Worm (Caenorhabditis elegans) whole organism, L3 larva: ENCODE measurements around the gene ptr-1.

Experiments used
- R02D3.7 ChIP-seq: fragments of 150-350 bp; optimal IDR thresholded peaks from 2 replicates; lab custom pipeline; 2014; ENCODE audit warnings: missing biosample characterization, missing genetic modification characterization
- aly-2 ChIP-seq: fragments of 150-350 bp; optimal IDR thresholded peaks from 2 replicates; lab custom pipeline; 2014; ENCODE audit warnings: missing biosample characterization, missing genetic modification characterization
- ama-1 ChIP-seq: fragments of 150-350 bp; optimal IDR thresholded peaks from 2 replicates; lab custom pipeline; 2018
- ceh-28 ChIP-seq: fragments of 150-350 bp; optimal IDR thresholded peaks from 2 replicates; lab custom pipeline; 2014; ENCODE audit warnings: missing biosample characterization, missing genetic modification reagents, missing genetic modification characterization
- ceh-9 ChIP-seq: sonication (generic microtip); optimal IDR thresholded peaks from 2 replicates; lab custom pipeline; 2018; ENCODE audit warnings: missing biosample characterization, missing genetic modification characterization
- daf-12 ChIP-seq: fragments of 150-350 bp; optimal IDR thresholded peaks from 2 replicates; lab custom pipeline; 2014; ENCODE audit warnings: missing biosample characterization, missing genetic modification reagents, missing genetic modification characterization
- egl-27 ChIP-seq: sonication (generic microtip); optimal IDR thresholded peaks from 4 replicates; lab custom pipeline; 2017; ENCODE audit warnings: missing biosample characterization, missing genetic modification reagents, missing genetic modification characterization
- elt-1 ChIP-seq: fragments of 150-350 bp; optimal IDR thresholded peaks from 2 replicates; lab custom pipeline; 2014; ENCODE audit warnings: missing biosample characterization, missing genetic modification characterization
- elt-2 ChIP-seq: sonication (generic microtip); optimal IDR thresholded peaks from 2 replicates; lab custom pipeline; 2016; ENCODE audit warnings: missing genetic modification reagents, mild to moderate bottlenecking, missing genetic modification characterization, missing compliant biosample characterization
- elt-3 ChIP-seq, 3 experiments: fragments of 150-350 bp in 1 of 3; sonication (generic microtip) in 2 of 3; optimal IDR thresholded peaks; 2 replicates in 2 of 3; 4 replicates in 1 of 3; lab custom pipeline; 2014 to 2017; ENCODE audit warnings: missing biosample characterization in 3 of 3, missing genetic modification characterization in 3 of 3
- fkh-10 ChIP-seq: sonication (generic microtip); optimal IDR thresholded peaks from 2 replicates; lab custom pipeline; 2017; ENCODE audit warnings: missing biosample characterization, missing genetic modification reagents, missing genetic modification characterization
- fos-1 ChIP-seq: fragments of 150-350 bp; optimal IDR thresholded peaks from 2 replicates; lab custom pipeline; 2014; ENCODE audit warnings: missing biosample characterization, missing genetic modification characterization
- hmg-11 ChIP-seq: sonication (generic microtip); optimal IDR thresholded peaks from 2 replicates; lab custom pipeline; 2016; ENCODE audit warnings: missing genetic modification characterization, missing compliant biosample characterization
- jun-1 ChIP-seq: fragments of 150-350 bp; optimal IDR thresholded peaks from 2 replicates; lab custom pipeline; 2014; ENCODE audit warnings: missing biosample characterization, missing genetic modification reagents, missing genetic modification characterization
- lin-15B ChIP-seq: fragments of 150-350 bp; optimal IDR thresholded peaks from 2 replicates; lab custom pipeline; 2014; ENCODE audit warnings: missing biosample characterization, missing genetic modification characterization
- mdl-1 ChIP-seq: fragments of 150-350 bp; optimal IDR thresholded peaks from 2 replicates; lab custom pipeline; 2014; ENCODE audit warnings: missing biosample characterization, missing genetic modification characterization
- nhr-11 ChIP-seq: fragments of 150-350 bp; optimal IDR thresholded peaks from 2 replicates; lab custom pipeline; 2014; ENCODE audit warnings: missing biosample characterization, missing genetic modification characterization
- nhr-12 ChIP-seq: fragments of 150-350 bp; optimal IDR thresholded peaks from 2 replicates; lab custom pipeline; 2014; ENCODE audit warnings: missing biosample characterization, missing genetic modification characterization
- nhr-23 ChIP-seq: fragments of 150-350 bp; optimal IDR thresholded peaks from 2 replicates; lab custom pipeline; 2014; ENCODE audit warnings: missing biosample characterization, missing genetic modification reagents, missing genetic modification characterization
- nhr-237 ChIP-seq: fragments of 150-350 bp; optimal IDR thresholded peaks from 2 replicates; lab custom pipeline; 2014; ENCODE audit warnings: missing biosample characterization, missing genetic modification characterization
- nhr-25 ChIP-seq: sonication (generic microtip); optimal IDR thresholded peaks from 2 replicates; lab custom pipeline; 2017; ENCODE audit warnings: missing biosample characterization, missing genetic modification characterization
- nhr-43 ChIP-seq: sonication (generic microtip); optimal IDR thresholded peaks from 2 replicates; lab custom pipeline; 2016; ENCODE audit warnings: mild to moderate bottlenecking, missing genetic modification characterization, missing compliant biosample characterization; ENCODE audit not compliant: poor library complexity, severe bottlenecking
- nhr-67 ChIP-seq: fragments of 150-350 bp; optimal IDR thresholded peaks from 2 replicates; lab custom pipeline; 2014; ENCODE audit warnings: missing biosample characterization, missing genetic modification characterization
- nhr-76 ChIP-seq: fragments of 150-350 bp; sonication (generic microtip); optimal IDR thresholded peaks from 5 replicates; lab custom pipeline; 2014; ENCODE audit warnings: missing biosample characterization, missing genetic modification characterization
- nhr-77 ChIP-seq: fragments of 150-350 bp; optimal IDR thresholded peaks from 2 replicates; lab custom pipeline; 2014; ENCODE audit warnings: missing biosample characterization, missing genetic modification characterization
- pha-4 ChIP-seq: fragments of 150-350 bp; optimal IDR thresholded peaks from 2 replicates; lab custom pipeline; 2014; ENCODE audit warnings: missing biosample characterization, missing genetic modification reagents, missing genetic modification characterization
- pqm-1 ChIP-seq: fragments of 150-350 bp; optimal IDR thresholded peaks from 2 replicates; lab custom pipeline; 2017; ENCODE audit warnings: missing biosample characterization, missing genetic modification characterization, inconsistent platforms
- snpc-4 ChIP-seq: fragments of 150-350 bp; optimal IDR thresholded peaks from 2 replicates; lab custom pipeline; 2014; ENCODE audit warnings: missing biosample characterization, missing genetic modification characterization
- tbx-2 ChIP-seq: sonication (generic microtip); optimal IDR thresholded peaks from 2 replicates; lab custom pipeline; 2016; ENCODE audit warnings: mild to moderate bottlenecking, missing genetic modification characterization, missing compliant biosample characterization
- unc-39 ChIP-seq: sonication (generic microtip); optimal IDR thresholded peaks from 4 replicates; lab custom pipeline; 2017; ENCODE audit warnings: missing biosample characterization, missing genetic modification characterization
- unc-62 ChIP-seq: fragments of 150-350 bp; sonication (generic microtip); optimal IDR thresholded peaks from 4 replicates; lab custom pipeline; 2014; ENCODE audit warnings: missing biosample characterization, missing genetic modification reagents, missing genetic modification characterization
- zag-1 ChIP-seq: fragments of 150-350 bp; optimal IDR thresholded peaks from 2 replicates; lab custom pipeline; 2014; ENCODE audit warnings: missing biosample characterization, missing genetic modification characterization
- ztf-4 ChIP-seq: fragments of 150-350 bp; optimal IDR thresholded peaks from 2 replicates; lab custom pipeline; 2014; ENCODE audit warnings: missing biosample characterization, missing genetic modification characterization

Gene ptr-1

DNA sequence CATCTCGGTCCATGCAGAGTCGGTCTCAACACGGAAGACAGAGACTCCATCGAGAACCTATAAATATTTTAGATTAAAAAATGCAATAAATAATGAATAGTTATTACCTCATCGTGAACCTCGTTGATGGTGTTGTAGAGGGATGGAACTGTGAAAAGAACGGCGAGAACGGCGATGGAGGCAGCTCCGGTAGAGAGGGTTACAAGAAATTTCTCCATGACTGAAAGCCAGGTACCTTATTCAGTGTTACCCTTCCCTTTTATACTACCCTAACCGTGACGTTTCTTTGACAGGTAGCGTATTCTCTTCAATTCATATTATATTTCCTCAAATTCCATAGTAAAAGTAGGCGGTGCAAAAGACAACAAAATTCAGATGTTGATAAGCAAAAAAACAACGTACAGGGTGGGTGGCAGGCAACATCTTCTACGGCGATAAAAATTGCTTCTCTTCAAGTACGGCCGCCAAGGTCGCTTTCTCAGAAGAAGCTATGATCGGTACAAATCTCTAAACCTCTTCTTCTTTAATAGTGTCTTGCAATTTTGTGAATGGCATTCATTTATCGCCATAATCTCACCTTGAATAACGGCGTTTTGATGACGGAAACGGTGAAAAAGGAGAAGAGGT is 16.3 kb downstream of the ptr-1 start, which contains the start of gene col-10:
TSS of gene col-10 (minus strand) at position 235 of the 627 bp plus-strand sequence.
- TF ChIP-seq ama-1 (lab: Kevin White, UChicago) (peak; percentile 85), nhr-25 (tag; lab: Kevin White, UChicago) (peak; percentile 86), snpc-4 (tag; lab: Kevin White, UChicago) (no peak), nhr-43 (tag; lab: Kevin White, UChicago) (peak; percentile 65), elt-1 (tag; lab: Kevin White, UChicago) (peak; percentile 56), aly-2 (no peak), egl-27 (tag; lab: Kevin White, UChicago) (peak; percentile 15), nhr-76 (tag; lab: Kevin White, UChicago) (no peak)
- TF ChIP-seq, all 47 proteins: peak for 5

DNA sequence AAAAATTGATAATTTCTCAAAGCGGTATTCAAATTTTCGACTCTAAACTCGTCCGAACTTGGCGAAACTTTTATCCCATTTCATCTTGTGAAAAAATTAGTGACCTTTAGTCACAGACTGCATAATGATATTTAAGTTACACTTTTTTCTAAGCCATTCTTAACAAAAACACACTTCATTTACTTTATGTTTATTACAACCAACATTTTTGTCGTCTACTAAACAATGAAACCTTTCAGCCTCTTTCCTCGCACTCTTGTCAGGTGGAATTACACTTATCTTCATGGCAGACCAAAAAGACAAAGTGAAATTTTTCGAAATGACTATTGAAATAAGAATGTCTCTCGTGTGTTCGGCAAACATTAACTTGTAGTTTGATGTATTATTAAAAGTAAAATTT is 17.6 kb downstream of the ptr-1 start:
- TF ChIP-seq ama-1 (lab: Kevin White, UChicago), result peak; percentile 89
- TF ChIP-seq jun-1 (tag; lab: Kevin White, UChicago), result no peak
- no peak for TF ChIP-seq elt-3 (tag; optimal IDR thresholded peaks at IDR 0.05; lab: Kevin White, UChicago)
- TF ChIP-seq egl-27 (tag; lab: Kevin White, UChicago), result no peak
- no peak for TF ChIP-seq pqm-1 (tag; lab: Kevin White, UChicago)
- no peak for TF ChIP-seq hmg-11 (tag; lab: Kevin White, UChicago)
- TF ChIP-seq snpc-4 (tag; lab: Kevin White, UChicago), result no peak
- TF ChIP-seq nhr-43 (tag; lab: Kevin White, UChicago), result peak; percentile 50
- TF ChIP-seq nhr-237 (tag; lab: Kevin White, UChicago), result no peak
- TF ChIP-seq R02D3.7 (tag; lab: Kevin White, UChicago), result peak; percentile 1
- TF ChIP-seq elt-1 (tag; lab: Kevin White, UChicago), result no peak
- no peak for TF ChIP-seq elt-2 (tag; lab: Kevin White, UChicago)
- TF ChIP-seq ceh-28, result no peak
- no peak for TF ChIP-seq fkh-10 (GFP tag; lab: Kevin White, UChicago)
- TF ChIP-seq zag-1 (tag; lab: Kevin White, UChicago), result no peak
- TF ChIP-seq nhr-76 (tag; lab: Kevin White, UChicago), result no peak
- TF ChIP-seq daf-12 (tag; lab: Kevin White, UChicago), result no peak
- peak; percentile 93 for TF ChIP-seq nhr-25 (tag; lab: Kevin White, UChicago)
- TF ChIP-seq mdl-1 (tag; lab: Kevin White, UChicago), result no peak
- no peak for TF ChIP-seq unc-39 (tag; lab: Kevin White, UChicago)
- no peak for TF ChIP-seq tbx-2 (tag; lab: Kevin White, UChicago)
- TF ChIP-seq nhr-77 (tag; lab: Kevin White, UChicago), result no peak
- peak; percentile 9 for TF ChIP-seq ztf-4

DNA sequence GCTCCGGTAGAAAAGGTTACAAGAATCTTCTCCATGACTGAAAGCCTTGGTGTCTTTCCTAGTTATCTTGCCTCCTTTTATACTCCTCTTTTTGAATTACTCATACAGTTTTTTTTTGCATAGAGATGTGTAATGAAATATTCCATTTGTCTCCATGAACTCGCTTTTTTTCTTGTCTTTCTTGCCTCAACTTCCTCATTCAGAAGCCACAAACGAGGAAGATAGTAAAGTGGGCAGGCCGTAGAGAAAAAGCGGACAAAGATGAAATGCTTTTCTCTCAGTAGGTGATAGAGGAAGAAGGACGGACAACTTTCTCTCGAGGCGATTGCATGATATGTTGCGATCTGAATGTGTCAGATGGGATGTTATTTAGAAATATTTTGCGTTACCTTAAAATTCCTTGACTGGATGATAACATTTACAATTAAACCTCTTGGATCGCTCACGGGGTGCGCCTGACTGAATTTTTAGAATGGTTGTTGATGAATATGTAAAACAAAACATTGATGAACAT is 18.5 kb downstream of the ptr-1 start, which contains the start of gene col-145:
TSS of gene col-145 (minus strand) at position 51 of the 514 bp plus-strand sequence.
- TF ChIP-seq fkh-10 (GFP tag; lab: Kevin White, UChicago) (no peak), lin-15B (no peak), ama-1 (lab: Kevin White, UChicago) (no peak), elt-2 (tag; lab: Kevin White, UChicago) (no peak), nhr-25 (tag; lab: Kevin White, UChicago) (peak; percentile 47), nhr-23 (tag; lab: Kevin White, UChicago) (peak; percentile 1), pha-4 (tag; lab: Kevin White, UChicago) (no peak), egl-27 (tag; lab: Kevin White, UChicago) (peak; percentile 61), nhr-67 (tag; lab: Kevin White, UChicago) (no peak)

DNA sequence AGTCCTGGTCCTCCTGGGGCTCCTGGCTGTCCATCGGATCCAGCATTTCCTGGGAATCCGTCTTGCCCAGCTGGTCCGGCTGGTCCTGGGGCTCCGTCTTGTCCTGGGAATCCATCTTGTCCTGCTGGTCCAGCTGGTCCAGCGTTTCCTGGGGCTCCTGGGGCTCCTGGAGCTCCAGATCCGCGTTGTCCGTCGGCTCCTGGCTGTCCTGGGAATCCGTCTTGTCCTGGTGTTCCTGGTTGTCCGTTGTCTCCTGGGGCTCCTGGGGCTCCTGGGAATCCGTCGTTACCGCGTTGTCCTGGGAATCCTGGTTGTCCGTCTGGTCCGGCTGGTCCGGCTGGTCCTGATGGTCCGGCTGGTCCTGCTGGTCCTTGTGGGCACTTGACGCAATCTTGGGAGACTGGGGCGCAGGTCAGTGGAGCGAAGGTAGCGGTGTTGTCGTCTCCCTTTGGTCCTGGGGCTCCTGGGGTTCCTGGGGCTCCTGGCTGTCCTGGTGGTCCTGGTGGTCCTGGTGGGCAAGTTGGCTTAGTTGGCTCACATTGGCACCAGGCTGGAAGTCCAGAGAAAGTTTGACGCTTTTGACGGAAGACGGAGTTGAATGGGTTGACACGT is 19.3 kb downstream of the ptr-1 start:
- TF ChIP-seq fkh-10 (GFP tag; lab: Kevin White, UChicago) (no peak), pqm-1 (tag; lab: Kevin White, UChicago) (no peak), nhr-11 (tag; lab: Kevin White, UChicago) (no peak), nhr-12 (tag; lab: Kevin White, UChicago) (no peak), fos-1 (no peak), unc-62 (GFP tag; lab: Kevin White, UChicago) (no peak), snpc-4 (tag; lab: Kevin White, UChicago) (no peak), tbx-2 (tag; lab: Kevin White, UChicago) (no peak), ceh-9 (no peak)
